Fruit fly (Drosophila melanogaster): ENCODE data around the gene ko.

dm6 chr3L:21026025-21026916 is 104.7 kb downstream of the ko start:
- TF ChIP-seq Pif1A (GFP tag; optimal IDR thresholded peaks at IDR 0.05), result peak; percentile 34
- no peak for TF ChIP-seq CG10348 (GFP tag; IDR thresholded peaks at IDR 0.05)
- peak; percentile 32 for TF ChIP-seq gl (tag; optimal IDR thresholded peaks at IDR 0.05)
- no peak for TF ChIP-seq rn (GFP tag; IDR thresholded peaks at IDR 0.05)
- peak; percentile 71 for TF ChIP-seq CG4496 (GFP tag; IDR thresholded peaks at IDR 0.05)
- peak; percentile 2 for TF ChIP-seq Pif1B (GFP tag; optimal IDR thresholded peaks at IDR 0.05)
- TF ChIP-seq CG13204 (GFP tag; optimal IDR thresholded peaks at IDR 0.05), result peak; percentile 35
- TF ChIP-seq CG14655 (GFP tag; optimal IDR thresholded peaks at IDR 0.05), result no peak
- TF ChIP-seq Ets98B (GFP tag; IDR thresholded peaks at IDR 0.05), result peak; percentile 77
- TF ChIP-seq CG9948 (tag; optimal IDR thresholded peaks at IDR 0.05), result no peak
- TF ChIP-seq CG32121 (GFP tag; IDR thresholded peaks at IDR 0.05), result peak; percentile 36; the same call in 1 of the 2 replicates
- TF ChIP-seq Snoo (tag; optimal IDR thresholded peaks at IDR 0.05), result no peak
